Worm (Caenorhabditis elegans): ENCODE data around the gene ergi-2.

Gene ergi-2

ce11 chrX:14973085-14973484 is 34.0 kb downstream of the ergi-2 start:
- TF ChIP-seq nhr-85 (tag) (peak; percentile 54), blmp-1 (tag; optimal IDR thresholded peaks at IDR 0.05) (no peak), nhr-90 (tag; optimal IDR thresholded peaks at IDR 0.05; ENCODE audit: poor library complexity) (no peak), jun-1 (tag; optimal IDR thresholded peaks at IDR 0.05) (no peak), ceh-8 (GFP tag; optimal IDR thresholded peaks at IDR 0.05) (no peak), lir-3 (tag; optimal IDR thresholded peaks at IDR 0.05; ENCODE audit: poor library complexity) (no peak), skn-1 (tag; optimal IDR thresholded peaks at IDR 0.05) (no peak), zag-1 (tag; optimal IDR thresholded peaks at IDR 0.05) (no peak), efl-1 (optimal IDR thresholded peaks at IDR 0.05) (no peak), efl-1 (GFP tag; optimal IDR thresholded peaks at IDR 0.05 in 1 of 2) (peak in 1 of 2 experiments; percentile 89), grh-1 (GFP tag; IDR thresholded peaks at IDR 0.05) (no peak)

- no peak for TF ChIP-seq nhr-76 (tag; optimal IDR thresholded peaks at IDR 0.05)
- no peak for TF ChIP-seq nhr-84 (tag; optimal IDR thresholded peaks at IDR 0.05)
- no peak for TF ChIP-seq aly-2 (tag; optimal IDR thresholded peaks at IDR 0.05)
- TF ChIP-seq ama-1 (optimal IDR thresholded peaks at IDR 0.05) = no peak
- no peak for TF ChIP-seq lir-3 (tag; optimal IDR thresholded peaks at IDR 0.05; ENCODE audit: poor library complexity)
- no peak for TF ChIP-seq mep-1 (tag; optimal IDR thresholded peaks at IDR 0.05)
- TF ChIP-seq snpc-4 (tag; optimal IDR thresholded peaks at IDR 0.05) = peak; percentile 18
- TF ChIP-seq nhr-12 (tag; optimal IDR thresholded peaks at IDR 0.05) = no peak
- no peak for TF ChIP-seq ceh-8 (GFP tag; optimal IDR thresholded peaks at IDR 0.05)
- peak; percentile 66 for TF ChIP-seq unc-130 (tag; optimal IDR thresholded peaks at IDR 0.05)
- TF ChIP-seq lin-13 (GFP tag; optimal IDR thresholded peaks at IDR 0.05) = no peak
- no peak for TF ChIP-seq blmp-1 (tag; optimal IDR thresholded peaks at IDR 0.05)
- peak in 1 of 2 experiments; percentile 38 for TF ChIP-seq mdl-1 (tag; optimal IDR thresholded peaks at IDR 0.05)
- TF ChIP-seq unc-30 (tag; optimal IDR thresholded peaks at IDR 0.05) = no peak
- TF ChIP-seq F16B12.6 (tag; optimal IDR thresholded peaks at IDR 0.05) = no peak
- no peak for TF ChIP-seq pax-3 (tag; optimal IDR thresholded peaks at IDR 0.05)
- peak; percentile 37 for TF ChIP-seq dsc-1 (tag; optimal IDR thresholded peaks at IDR 0.05)
- no peak for TF ChIP-seq unc-86 (tag; optimal IDR thresholded peaks at IDR 0.05)
- no peak for TF ChIP-seq ets-5 (GFP tag; IDR thresholded peaks at IDR 0.05)
- no peak for TF ChIP-seq alr-1 (tag; optimal IDR thresholded peaks at IDR 0.05; ENCODE audit: borderline replicate concordance)
- no peak for TF ChIP-seq lin-39 (tag; optimal IDR thresholded peaks at IDR 0.05)
- TF ChIP-seq swsn-7 (tag; optimal IDR thresholded peaks at IDR 0.05) = peak; percentile 53
- TF ChIP-seq pag-3 (tag; optimal IDR thresholded peaks at IDR 0.05; ENCODE audit: borderline replicate concordance, insufficient read depth) = no peak
- no peak for TF ChIP-seq efl-3 (GFP tag; optimal IDR thresholded peaks at IDR 0.05)
- TF ChIP-seq tbx-2 (tag; optimal IDR thresholded peaks at IDR 0.05) = peak; percentile 16
- no peak for TF ChIP-seq sptf-1 (tag; optimal IDR thresholded peaks at IDR 0.05)
- TF ChIP-seq nhr-90 (tag; optimal IDR thresholded peaks at IDR 0.05; ENCODE audit: poor library complexity) = no peak
- TF ChIP-seq nhr-47 (tag; optimal IDR thresholded peaks at IDR 0.05) = peak; percentile 38
- no peak for TF ChIP-seq Y116A8C.19 (tag; optimal IDR thresholded peaks at IDR 0.05; ENCODE audit: borderline replicate concordance)
- peak; percentile 30 for TF ChIP-seq fos-1 (tag; optimal IDR thresholded peaks at IDR 0.05)
- TF ChIP-seq efl-1 (optimal IDR thresholded peaks at IDR 0.05) = no peak
- peak in 1 of 2 experiments; percentile 59 for TF ChIP-seq efl-1 (GFP tag; optimal IDR thresholded peaks at IDR 0.05 in 1 of 2)
- no peak for TF ChIP-seq C34B4.2 (tag; optimal IDR thresholded peaks at IDR 0.05)
- TF ChIP-seq lsy-2 (tag; optimal IDR thresholded peaks at IDR 0.05) = peak in 1 of 2 experiments; percentile 9
- no peak for TF ChIP-seq zag-1 (tag; optimal IDR thresholded peaks at IDR 0.05)
- no peak for TF ChIP-seq fkh-10 (GFP tag; optimal IDR thresholded peaks at IDR 0.05)
- TF ChIP-seq irx-1 (tag; optimal IDR thresholded peaks at IDR 0.05) = no peak
- no peak for TF ChIP-seq ceh-90 (tag; optimal IDR thresholded peaks at IDR 0.05)
- no peak for TF ChIP-seq vab-15 (tag; optimal IDR thresholded peaks at IDR 0.05)
- TF ChIP-seq fkh-8 (tag; optimal IDR thresholded peaks at IDR 0.05) = peak; percentile 51
- peak; percentile 53 for TF ChIP-seq lin-14 (GFP tag; optimal IDR thresholded peaks at IDR 0.05)
- no peak for TF ChIP-seq pqm-1 (tag; optimal IDR thresholded peaks at IDR 0.05)
- TF ChIP-seq rnt-1 (tag; optimal IDR thresholded peaks at IDR 0.05) = peak; percentile 29
- peak in 1 of 3 experiments; percentile 32 for TF ChIP-seq dpl-1 (GFP tag; optimal IDR thresholded peaks at IDR 0.05)
- no peak for TF ChIP-seq unc-98 (GFP tag; IDR thresholded peaks at IDR 0.05)
- no peak for TF ChIP-seq ces-1 (GFP tag; optimal IDR thresholded peaks at IDR 0.05)
These were observed 36.8 kb downstream of the ergi-2 start, which contains the start of the genes flwr-1 and tbc-1 for ce11 chrX:14970221-14970801. Gene flwr-1, minus strand, starts transcription at chrX:14970271. Gene tbc-1, plus strand, starts transcription at chrX:14970751.
